Fruit fly (Drosophila melanogaster): ENCODE results near the gene CG32264.

CG32264 gene

DNA sequence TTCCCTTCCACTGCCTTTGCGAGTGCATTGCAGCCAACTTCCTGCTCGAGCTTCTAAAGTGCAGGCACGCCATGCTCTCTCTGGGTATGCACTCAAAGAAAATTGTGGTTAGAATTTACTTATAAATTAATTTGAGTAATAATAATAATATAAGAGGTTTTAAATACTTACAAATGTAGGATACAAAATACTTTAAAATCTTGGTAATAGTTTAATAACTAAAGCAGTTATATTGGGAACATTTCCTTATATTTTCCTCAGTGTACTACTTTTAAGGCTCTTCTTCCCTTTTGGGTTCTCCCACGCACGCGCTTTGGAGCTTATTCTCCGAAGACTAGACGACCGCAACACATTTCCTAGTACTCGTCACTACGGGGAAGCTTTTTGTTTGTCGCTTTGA, 20.3 kb upstream of the CG32264 start (continued):
- TF ChIP-seq Opbp (GFP tag; IDR thresholded peaks at IDR 0.05; ENCODE audit: partially characterized antibody) (no peak), NK7.1 (GFP tag; optimal IDR thresholded peaks at IDR 0.05) (no peak), CG43689 (GFP tag; IDR thresholded peaks at IDR 0.05) (0 out of 2 replicates have a peak, but pooled peaks have one; percentile 8), CG10366 (GFP tag; IDR thresholded peaks at IDR 0.05) (peak; percentile 69), CG18011 (GFP tag; optimal IDR thresholded peaks at IDR 0.05) (peak; percentile 43), HmgD (GFP tag; optimal IDR thresholded peaks at IDR 0.05) (no peak), CG18476 (GFP tag; optimal IDR thresholded peaks at IDR 0.05) (peak; percentile 48), Side (GFP tag; optimal IDR thresholded peaks at IDR 0.05) (no peak), CG4360 (GFP tag; IDR thresholded peaks at IDR 0.05) (no peak), jumu (GFP tag; optimal IDR thresholded peaks at IDR 0.05) (no peak), CG15601 (tag; optimal IDR thresholded peaks at IDR 0.05) (peak; percentile 77), z (GFP tag; IDR thresholded peaks at IDR 0.05) (no peak), Fer2 (tag; optimal IDR thresholded peaks at IDR 0.05) (peak; percentile 73), CG10565 (GFP tag; optimal IDR thresholded peaks at IDR 0.05) (no peak), fru (optimal IDR thresholded peaks at IDR 0.05) (no peak), CG6272 (GFP tag; IDR thresholded peaks at IDR 0.05) (no peak), CG7372 (GFP tag; IDR thresholded peaks at IDR 0.05) (peak; percentile 71), CG17612 (GFP tag; IDR thresholded peaks at IDR 0.05) (peak; percentile 50), Max (GFP tag; optimal IDR thresholded peaks at IDR 0.05) (peak; percentile 64), Sox102F (GFP tag; optimal IDR thresholded peaks at IDR 0.05) (peak; percentile 88), Deaf1 (tag; optimal IDR thresholded peaks at IDR 0.05) (no peak), Vsx1 (GFP tag; optimal IDR thresholded peaks at IDR 0.05) (no peak), CHES-1-like (GFP tag; optimal IDR thresholded peaks at IDR 0.05) (no peak), CG34422 (GFP tag; IDR thresholded peaks at IDR 0.05) (peak; percentile 63; the same call in 2 of the 3 replicates), Hr78 (GFP tag; optimal IDR thresholded peaks at IDR 0.05) (no peak), repo (GFP tag; optimal IDR thresholded peaks at IDR 0.05) (no peak), CG11695 (GFP tag; IDR thresholded peaks at IDR 0.05) (peak; percentile 88), al (GFP tag; IDR thresholded peaks at IDR 0.05) (peak; percentile 43; the same call in 1 of the 2 replicates), CG5245 (GFP tag; optimal IDR thresholded peaks at IDR 0.05) (peak; percentile 36), HLH4C (GFP tag; IDR thresholded peaks at IDR 0.05; ENCODE audit: partially characterized antibody) (no peak), pzg (GFP tag; optimal IDR thresholded peaks at IDR 0.05) (no peak), Pdp1 (GFP tag; optimal IDR thresholded peaks at IDR 0.05) (peak in 1 of 2 experiments; percentile 34), gt (GFP tag; IDR thresholded peaks at IDR 0.05) (no peak), CG9727 (GFP tag; optimal IDR thresholded peaks at IDR 0.05) (peak; percentile 84), Ets97D (GFP tag; optimal IDR thresholded peaks at IDR 0.05) (no peak), abd-A (tag; optimal IDR thresholded peaks at IDR 0.05) (peak; percentile 31), CG15514 (GFP tag; optimal IDR thresholded peaks at IDR 0.05) (peak; percentile 78), CG6689 (GFP tag; IDR thresholded peaks at IDR 0.05) (peak; percentile 81), CG11696 (GFP tag; IDR thresholded peaks at IDR 0.05) (peak; percentile 42; the same call in 1 of the 2 replicates), tll (GFP tag; optimal IDR thresholded peaks at IDR 0.05) (no peak), disco-r (GFP tag; optimal IDR thresholded peaks at IDR 0.05) (no peak), Camta (GFP tag; optimal IDR thresholded peaks at IDR 0.05) (no peak), dm (GFP tag; optimal IDR thresholded peaks at IDR 0.05) (no peak), sens (GFP tag) (peak; percentile 90), CG2199 (GFP tag; IDR thresholded peaks at IDR 0.05) (0 out of 3 replicates have a peak, but pooled peaks have one; percentile 32), CG2889 (GFP tag; IDR thresholded peaks at IDR 0.05) (no peak), zen2 (GFP tag; IDR thresholded peaks at IDR 0.05; ENCODE audit: partially characterized antibody) (no peak), B-H1 (GFP tag; IDR thresholded peaks at IDR 0.05) (peak; percentile 60; the same call in 2 of the 3 replicates), Spps (tag; optimal IDR thresholded peaks at IDR 0.05) (peak; percentile 32), Jarid2 (GFP tag; optimal IDR thresholded peaks at IDR 0.05) (peak; percentile 43), Doc3 (GFP tag; IDR thresholded peaks at IDR 0.05; ENCODE audit: partially characterized antibody) (no peak)
